Fruit fly (Drosophila melanogaster) whole organism, embryonic: ENCODE measurements around the gene CG15368.

ENCODE experiments used
- Bdp1 ChIP-seq: fragments of 200-800 bp; sonication (Bioruptor generic); optimal IDR thresholded peaks from 3 replicates; lab custom pipeline; 2016; ENCODE audit warnings: missing biosample characterization, missing genetic modification characterization
- Bgb ChIP-seq: fragments of 200-800 bp; sonication (Bioruptor generic); IDR thresholded peaks from 2 replicates; pipeline ENCODE4 v1.3.6; 2022; ENCODE audit warnings: missing biosample characterization, missing genetic modification characterization; ENCODE audit not compliant: partially characterized antibody
- Blimp-1 ChIP-seq: fragments of 200-800 bp; sonication (Bioruptor generic); optimal IDR thresholded peaks from 3 replicates; lab custom pipeline; 2018; ENCODE audit warnings: missing biosample characterization, missing genetic modification characterization, mild to moderate bottlenecking, moderate library complexity, missing genetic modification reagents
- Bteb2 ChIP-seq: fragments of 200-800 bp; sonication (Bioruptor generic); optimal IDR thresholded peaks from 2 replicates; lab custom pipeline; 2016; ENCODE audit warnings: missing biosample characterization, missing genetic modification characterization
- CG10654 ChIP-seq: fragments of 200-800 bp; sonication (Bioruptor generic); optimal IDR thresholded peaks from 2 replicates; lab custom pipeline; 2016; ENCODE audit warnings: missing biosample characterization, missing genetic modification characterization
- CG12391 ChIP-seq: fragments of 200-800 bp; sonication (Bioruptor generic); optimal IDR thresholded peaks from 3 replicates; lab custom pipeline; 2018; ENCODE audit warnings: missing biosample characterization, mild to moderate bottlenecking, missing genetic modification characterization, moderate library complexity
- CG16815 ChIP-seq: fragments of 200-800 bp; sonication (Bioruptor generic); optimal IDR thresholded peaks from 3 replicates; lab custom pipeline; 2017; ENCODE audit warnings: missing biosample characterization, mild to moderate bottlenecking, missing genetic modification characterization
- CG17359 ChIP-seq: fragments of 200-800 bp; sonication (Bioruptor generic); optimal IDR thresholded peaks from 3 replicates; lab custom pipeline; 2018; ENCODE audit warnings: missing biosample characterization, mild to moderate bottlenecking, missing genetic modification characterization, moderate library complexity
- CG17385 ChIP-seq: fragments of 200-800 bp; sonication (Bioruptor generic); optimal IDR thresholded peaks from 3 replicates; lab custom pipeline; 2018; ENCODE audit warnings: missing biosample characterization, mild to moderate bottlenecking, missing genetic modification characterization
- CG17802 ChIP-seq: fragments of 200-800 bp; sonication (Bioruptor generic); optimal IDR thresholded peaks from 2 replicates; lab custom pipeline; 2018; ENCODE audit warnings: missing biosample characterization, mild to moderate bottlenecking, missing genetic modification characterization, moderate library complexity
- CG1832 ChIP-seq: fragments of 200-800 bp; sonication (Bioruptor generic); optimal IDR thresholded peaks from 2 replicates; lab custom pipeline; 2017; ENCODE audit warnings: missing biosample characterization, mild to moderate bottlenecking, missing genetic modification characterization, inconsistent platforms
- CG31365 ChIP-seq: fragments of 200-800 bp; sonication (Bioruptor generic); optimal IDR thresholded peaks from 2 replicates; lab custom pipeline; 2018; ENCODE audit warnings: missing biosample characterization, mild to moderate bottlenecking, missing genetic modification characterization
- CG31441 ChIP-seq: fragments of 200-800 bp; sonication (Bioruptor generic); IDR thresholded peaks from 2 replicates; pipeline ENCODE4 v1.3.6; 2022; ENCODE audit warnings: missing biosample characterization, missing genetic modification characterization
- CG34422 ChIP-seq: fragments of 200-800 bp; sonication (Bioruptor generic); IDR thresholded peaks from 3 replicates; pipeline ENCODE4 v1.3.6; 2022; ENCODE audit warnings: missing biosample characterization, missing genetic modification characterization
- CG4282 ChIP-seq: fragments of 200-800 bp; sonication (Bioruptor generic); optimal IDR thresholded peaks from 2 replicates; lab custom pipeline; 2016; ENCODE audit warnings: missing biosample characterization, missing genetic modification characterization
- CG4820 ChIP-seq: fragments of 200-800 bp; sonication (Bioruptor generic); optimal IDR thresholded peaks from 3 replicates; lab custom pipeline; 2016; ENCODE audit warnings: missing biosample characterization, missing genetic modification characterization
- CG5953 ChIP-seq: fragments of 200-800 bp; sonication (Bioruptor generic); IDR thresholded peaks from 2 replicates; pipeline ENCODE4 v1.3.6; 2022; ENCODE audit warnings: missing biosample characterization, missing genetic modification characterization
- CG6272 ChIP-seq: fragments of 200-800 bp; sonication (Bioruptor generic); IDR thresholded peaks from 2 replicates; pipeline ENCODE4 v1.3.6; 2022; ENCODE audit warnings: missing biosample characterization, missing genetic modification characterization
- CG7357 ChIP-seq: fragments of 200-800 bp; sonication (Bioruptor generic); IDR thresholded peaks from 3 replicates; pipeline ENCODE4 v1.3.6; 2022; ENCODE audit warnings: missing biosample characterization, missing genetic modification characterization
- CG8478 ChIP-seq: fragments of >200 bp; optimal IDR thresholded peaks from 2 replicates; lab custom pipeline; 2018
- CG9437 ChIP-seq: fragments of 200-800 bp; sonication (Bioruptor generic); optimal IDR thresholded peaks from 2 replicates; lab custom pipeline; 2018; ENCODE audit warnings: missing biosample characterization, mild to moderate bottlenecking, missing genetic modification characterization
- Doc2 ChIP-seq: fragments of 200-800 bp; sonication (Bioruptor generic); IDR thresholded peaks from 2 replicates; pipeline ENCODE4 v1.3.6; 2022; ENCODE audit warnings: missing biosample characterization, missing genetic modification characterization
- Ets97D ChIP-seq: fragments of 200-800 bp; sonication (Bioruptor generic); optimal IDR thresholded peaks from 3 replicates; lab custom pipeline; 2016; ENCODE audit warnings: missing biosample characterization, missing genetic modification characterization
- GATAe ChIP-seq: fragments of 200-800 bp; sonication (Bioruptor generic); conservative IDR thresholded peaks from 2 replicates; pipeline ENCODE4 v1.3.6; 2022; ENCODE audit warnings: missing biosample characterization, missing genetic modification characterization
- HLH3B ChIP-seq: fragments of 200-800 bp; sonication (Bioruptor generic); IDR thresholded peaks from 2 replicates; pipeline ENCODE4 v1.3.6; 2022; ENCODE audit warnings: missing biosample characterization, missing genetic modification characterization
- Hsf ChIP-seq: fragments of 200-800 bp; sonication (Bioruptor generic); optimal IDR thresholded peaks from 3 replicates; lab custom pipeline; 2016; ENCODE audit warnings: missing biosample characterization, missing genetic modification characterization
- Mad ChIP-seq: fragments of 200-800 bp; sonication (Bioruptor generic); optimal IDR thresholded peaks from 2 replicates; lab custom pipeline; 2016; ENCODE audit warnings: missing biosample characterization, missing genetic modification characterization
- NfI ChIP-seq: fragments of 200-800 bp; sonication (Bioruptor generic); optimal IDR thresholded peaks from 3 replicates; lab custom pipeline; 2018; ENCODE audit warnings: missing biosample characterization, mild to moderate bottlenecking, missing genetic modification characterization, moderate library complexity
- PHDP ChIP-seq: fragments of 200-800 bp; sonication (Bioruptor generic); optimal IDR thresholded peaks from 3 replicates; lab custom pipeline; 2018; ENCODE audit warnings: missing biosample characterization, mild to moderate bottlenecking, missing genetic modification characterization, moderate library complexity
- Sox100B ChIP-seq: fragments of 200-800 bp; sonication (Bioruptor generic); optimal IDR thresholded peaks from 3 replicates; lab custom pipeline; 2018; ENCODE audit warnings: missing biosample characterization, mild to moderate bottlenecking, missing genetic modification characterization
- Sox102F ChIP-seq: fragments of 200-800 bp; sonication (Bioruptor generic); optimal IDR thresholded peaks from 2 replicates; lab custom pipeline; 2018; ENCODE audit warnings: missing biosample characterization, mild to moderate bottlenecking, missing genetic modification characterization, moderate library complexity
- aop ChIP-seq: fragments of 200-800 bp; sonication (Bioruptor generic); IDR thresholded peaks from 2 replicates; pipeline ENCODE4 v1.3.6; 2022; ENCODE audit warnings: missing biosample characterization, missing genetic modification characterization
- ap ChIP-seq: fragments of 200-800 bp; sonication (Bioruptor generic); IDR thresholded peaks from 2 replicates; pipeline ENCODE4 v1.3.6; 2022; ENCODE audit warnings: missing biosample characterization, missing genetic modification characterization
- ash1 ChIP-seq: fragments of 200-800 bp; sonication (Bioruptor generic); optimal IDR thresholded peaks from 2 replicates; lab custom pipeline; 2018; ENCODE audit warnings: missing biosample characterization, mild to moderate bottlenecking, missing genetic modification characterization
- croc ChIP-seq: fragments of 200-800 bp; sonication (Bioruptor generic); conservative IDR thresholded peaks from 3 replicates; pipeline ENCODE4 v1.3.6; 2022; ENCODE audit warnings: missing biosample characterization, missing genetic modification characterization
- danr ChIP-seq: fragments of 200-800 bp; sonication (Bioruptor generic); IDR thresholded peaks from 2 replicates; pipeline ENCODE4 v1.3.6; 2022; ENCODE audit warnings: missing biosample characterization, missing genetic modification characterization
- dmrt99B ChIP-seq: fragments of 200-800 bp; sonication (Bioruptor generic); optimal IDR thresholded peaks from 2 replicates; lab custom pipeline; 2018; ENCODE audit warnings: missing biosample characterization, mild to moderate bottlenecking, missing genetic modification characterization, moderate library complexity
- dysf ChIP-seq: fragments of 200-800 bp; sonication (Bioruptor generic); IDR thresholded peaks from 3 replicates; pipeline ENCODE4 v1.3.6; 2022; ENCODE audit warnings: missing biosample characterization, missing genetic modification characterization
- fru ChIP-seq: fragments of >200 bp; optimal IDR thresholded peaks from 2 replicates; lab custom pipeline; 2017
- fu2 ChIP-seq: fragments of 200-800 bp; sonication (Bioruptor generic); optimal IDR thresholded peaks from 2 replicates; lab custom pipeline; 2016; ENCODE audit warnings: missing biosample characterization, missing genetic modification characterization
- gcm2 ChIP-seq: fragments of 200-800 bp; sonication (Bioruptor generic); optimal IDR thresholded peaks from 2 replicates; lab custom pipeline; 2016; ENCODE audit warnings: missing biosample characterization, missing genetic modification characterization
- gem ChIP-seq: fragments of 200-800 bp; sonication (Bioruptor generic); optimal IDR thresholded peaks from 2 replicates; lab custom pipeline; 2019; ENCODE audit warnings: missing biosample characterization, mild to moderate bottlenecking, missing genetic modification characterization, moderate library complexity
- gfzf ChIP-seq: fragments of 200-800 bp; sonication (Bioruptor generic); optimal IDR thresholded peaks from 2 replicates; lab custom pipeline; 2016; ENCODE audit warnings: missing biosample characterization, mild to moderate bottlenecking, missing genetic modification characterization, moderate library complexity
- gt ChIP-seq: fragments of 200-800 bp; sonication (Bioruptor generic); IDR thresholded peaks from 2 replicates; pipeline ENCODE4 v1.3.6; 2022; ENCODE audit warnings: missing biosample characterization, missing genetic modification characterization
- hbn ChIP-seq: fragments of 200-800 bp; sonication (Bioruptor generic); IDR thresholded peaks from 2 replicates; pipeline ENCODE4 v1.3.6; 2022; ENCODE audit warnings: missing biosample characterization, missing genetic modification characterization; ENCODE audit not compliant: partially characterized antibody
- jigr1 ChIP-seq: fragments of 200-800 bp; sonication (Bioruptor generic); IDR thresholded peaks from 3 replicates; pipeline ENCODE4 v1.3.6; 2022; ENCODE audit warnings: missing biosample characterization, missing genetic modification characterization
- ken ChIP-seq: fragments of 200-800 bp; sonication (Bioruptor generic); IDR thresholded peaks from 3 replicates; pipeline ENCODE4 v1.3.6; 2022; ENCODE audit warnings: missing biosample characterization, missing genetic modification characterization
- lilli ChIP-seq: fragments of 200-800 bp; sonication (Bioruptor generic); optimal IDR thresholded peaks from 3 replicates; lab custom pipeline; 2016; ENCODE audit warnings: missing biosample characterization, missing genetic modification characterization
- phol ChIP-seq: fragments of 200-800 bp; sonication (Bioruptor generic); optimal IDR thresholded peaks from 3 replicates; lab custom pipeline; 2018; ENCODE audit warnings: missing biosample characterization, mild to moderate bottlenecking, missing genetic modification characterization, moderate library complexity
- pum ChIP-seq: fragments of 200-800 bp; sonication (Bioruptor generic); optimal IDR thresholded peaks from 2 replicates; lab custom pipeline; 2016; ENCODE audit warnings: missing biosample characterization, missing genetic modification characterization
- sug ChIP-seq: fragments of 200-800 bp; optimal IDR thresholded peaks from 2 replicates; lab custom pipeline; 2019; ENCODE audit warnings: missing biosample characterization, mild to moderate bottlenecking, missing genetic modification characterization, moderate library complexity
- trem ChIP-seq: fragments of 200-800 bp; optimal IDR thresholded peaks from 3 replicates; lab custom pipeline; 2019; ENCODE audit warnings: missing biosample characterization, mild to moderate bottlenecking, missing genetic modification characterization, moderate library complexity
- zen ChIP-seq: fragments of 200-800 bp; sonication (Bioruptor generic); optimal IDR thresholded peaks from 3 replicates; lab custom pipeline; 2018; ENCODE audit warnings: missing biosample characterization, mild to moderate bottlenecking, missing genetic modification characterization, moderate library complexity

Gene CG15368

dm6 chrX:9193604-9194003 lies 22.0 kb upstream of the CG15368 start, which contains the start of gene CG12106 (continued):
- no peak for TF ChIP-seq Doc2 (GFP tag; lab: Robert Waterston, UW)
- no peak for TF ChIP-seq jigr1 (GFP tag; lab: Robert Waterston, UW)
- no peak for TF ChIP-seq gt
- TF ChIP-seq Sox100B (GFP tag; lab: Kevin White, UChicago): peak; percentile 8
- TF ChIP-seq lilli (GFP tag; lab: Kevin White, UChicago): peak; percentile 72
- TF ChIP-seq dmrt99B: peak; percentile 40
- no peak; the same call in 2 of the 3 replicates for TF ChIP-seq croc (GFP tag; lab: Robert Waterston, UW)
- no peak for TF ChIP-seq ap (GFP tag; lab: Robert Waterston, UW)
- TF ChIP-seq danr (GFP tag; lab: Robert Waterston, UW): no peak
- peak; percentile 27 for TF ChIP-seq CG17359 (tag; lab: Kevin White, UChicago)
- TF ChIP-seq CG12391 (tag; lab: Kevin White, UChicago): peak; percentile 47
- TF ChIP-seq GATAe (GFP tag; lab: Robert Waterston, UW): no peak
- TF ChIP-seq NfI (GFP tag; lab: Kevin White, UChicago): peak; percentile 63
- no peak for TF ChIP-seq Mad
- peak; percentile 32; the same call in 1 of the 3 replicates for TF ChIP-seq CG7357 (GFP tag; lab: Robert Waterston, UW)
- TF ChIP-seq CG4820 (GFP tag; lab: Kevin White, UChicago): no peak
- no peak for TF ChIP-seq Ets97D (GFP tag; lab: Kevin White, UChicago)
- TF ChIP-seq trem: peak; percentile 26
- TF ChIP-seq gfzf (GFP tag; lab: Kevin White, UChicago): no peak
- TF ChIP-seq sug (tag; lab: Kevin White, UChicago): peak; percentile 56
- peak; percentile 71 for TF ChIP-seq gem (tag; lab: Kevin White, UChicago)
- TF ChIP-seq phol (tag; lab: Kevin White, UChicago): peak; percentile 50
- no peak for TF ChIP-seq hbn (GFP tag; lab: Robert Waterston, UW)
- no peak for TF ChIP-seq ash1 (GFP tag; lab: Kevin White, UChicago)
- TF ChIP-seq dysf (GFP tag; lab: Robert Waterston, UW): peak; percentile 68; the same call in 2 of the 3 replicates
- TF ChIP-seq CG5953: no peak
- no peak for TF ChIP-seq CG6272 (GFP tag; lab: Robert Waterston, UW)
- TF ChIP-seq CG34422 (GFP tag; lab: Robert Waterston, UW): no peak
- TF ChIP-seq Blimp-1: no peak
- TF ChIP-seq Bgb (GFP tag; lab: Robert Waterston, UW): no peak
- no peak for TF ChIP-seq aop (GFP tag; lab: Robert Waterston, UW)
- no peak for TF ChIP-seq Sox102F
- no peak for TF ChIP-seq HLH3B (GFP tag; lab: Robert Waterston, UW)
- no peak for TF ChIP-seq fru (lab: Kevin White, UChicago)
- peak; percentile 14 for TF ChIP-seq Hsf
- TF ChIP-seq ken (GFP tag; lab: Robert Waterston, UW): no peak
- no peak for TF ChIP-seq CG17802 (tag; lab: Kevin White, UChicago)
- TF ChIP-seq Bdp1 (GFP tag; lab: Kevin White, UChicago): no peak
- TF ChIP-seq gcm2 (GFP tag; lab: Kevin White, UChicago): no peak
- TF ChIP-seq CG31365 (tag; lab: Kevin White, UChicago): no peak
- no peak for TF ChIP-seq Bteb2 (GFP tag; lab: Kevin White, UChicago)
- no peak for TF ChIP-seq fu2
- peak; percentile 46 for TF ChIP-seq pum (GFP tag; lab: Kevin White, UChicago)
- peak; percentile 50 for TF ChIP-seq CG17385 (GFP tag; lab: Kevin White, UChicago)
- TF ChIP-seq zen (tag; lab: Kevin White, UChicago): no peak
- peak; percentile 33; the same call in 1 of the 2 replicates for TF ChIP-seq CG31441
- TF ChIP-seq PHDP (tag; lab: Kevin White, UChicago): peak; percentile 43
- TF ChIP-seq CG1832 (GFP tag; lab: Kevin White, UChicago): no peak
- TF ChIP-seq CG8478 (lab: Kevin White, UChicago): no peak
- no peak for TF ChIP-seq CG9437 (GFP tag; lab: Kevin White, UChicago)
- no peak for TF ChIP-seq CG4282 (GFP tag; lab: Kevin White, UChicago)
- no peak for TF ChIP-seq CG10654 (GFP tag; lab: Kevin White, UChicago)
- no peak for TF ChIP-seq CG16815 (GFP tag; lab: Kevin White, UChicago)
